Worm (Caenorhabditis elegans) whole organism, early embryonic: ENCODE data around the gene srz-69.
"Not testable (repeated sequence)": the region's sequence is repeated elsewhere in the genome, so short reads cannot be mapped to it uniquely, and the experiment has no call there.

Experiments
- B0310.2 ChIP-seq: sonication (generic microtip); optimal IDR thresholded peaks from 2 replicates; lab custom pipeline; 2016; ENCODE audit warnings: mild to moderate bottlenecking, missing genetic modification characterization, missing compliant biosample characterization
- F13C5.2 ChIP-seq: sonication (generic microtip); optimal IDR thresholded peaks from 2 replicates; lab custom pipeline; 2017; ENCODE audit warnings: mild to moderate bottlenecking, missing genetic modification characterization, inconsistent platforms, missing compliant biosample characterization
- aly-1 ChIP-seq: sonication (generic microtip); optimal IDR thresholded peaks from 2 replicates; lab custom pipeline; 2016; ENCODE audit warnings: missing genetic modification characterization, missing compliant biosample characterization
- ama-1 ChIP-seq: fragments of 150-350 bp; optimal IDR thresholded peaks from 2 replicates; lab custom pipeline; 2014
- ceh-13 ChIP-seq: fragments of 200-800 bp; sonication (Bioruptor generic); optimal IDR thresholded peaks from 2 replicates; lab custom pipeline; 2018; ENCODE audit warnings: mild to moderate bottlenecking, missing genetic modification characterization, missing compliant biosample characterization
- ceh-36 ChIP-seq: sonication (generic microtip); optimal IDR thresholded peaks from 2 replicates; lab custom pipeline; 2016; ENCODE audit warnings: missing genetic modification characterization, inconsistent platforms, missing compliant biosample characterization
- ets-7 ChIP-seq: sonication (generic microtip); optimal IDR thresholded peaks from 2 replicates; lab custom pipeline; 2016; ENCODE audit warnings: missing genotype, missing genetic modification characterization, missing compliant biosample characterization
- flt-1 ChIP-seq: fragments of 200-800 bp; sonication (Bioruptor generic); IDR thresholded peaks from 2 replicates; pipeline ENCODE4 v1.3.6; 2022; ENCODE audit warnings: missing genetic modification characterization, missing compliant biosample characterization
- hmbx-1 ChIP-seq: sonication (generic microtip); optimal IDR thresholded peaks from 2 replicates; lab custom pipeline; 2016; ENCODE audit warnings: mild to moderate bottlenecking, missing genetic modification characterization, missing compliant biosample characterization
- hmg-4 ChIP-seq: fragments of 200-800 bp; sonication (Bioruptor generic); optimal IDR thresholded peaks from 2 replicates; lab custom pipeline; 2018; ENCODE audit warnings: mild to moderate bottlenecking, missing genetic modification characterization, missing compliant biosample characterization
- hnd-1 ChIP-seq: sonication (generic microtip); optimal IDR thresholded peaks from 2 replicates; lab custom pipeline; 2016; ENCODE audit warnings: missing genetic modification characterization, missing compliant biosample characterization
- pes-1 ChIP-seq: fragments of 200-800 bp; sonication (Bioruptor generic); IDR thresholded peaks from 2 replicates; pipeline ENCODE4 v1.3.6; 2022; ENCODE audit warnings: missing genetic modification reagents, missing genetic modification characterization, missing compliant biosample characterization
- scrt-1 ChIP-seq: fragments of 200-800 bp; sonication (Bioruptor generic); IDR thresholded peaks from 2 replicates; pipeline ENCODE4 v1.3.6; 2022; ENCODE audit warnings: missing genetic modification characterization, missing compliant biosample characterization
- sea-1 ChIP-seq: fragments of 200-800 bp; sonication (Bioruptor generic); conservative IDR thresholded peaks from 2 replicates; pipeline ENCODE4 v1.3.6; 2022; ENCODE audit warnings: missing genetic modification characterization, missing compliant biosample characterization
- tbx-11 ChIP-seq: fragments of 200-800 bp; sonication (Bioruptor generic); IDR thresholded peaks from 2 replicates; pipeline ENCODE4 v1.3.6; 2022; ENCODE audit warnings: missing genetic modification characterization, missing compliant biosample characterization
- tbx-37 ChIP-seq: fragments of 200-800 bp; sonication (Bioruptor generic); conservative IDR thresholded peaks from 2 replicates; pipeline ENCODE4 v1.3.6; 2022; ENCODE audit warnings: missing genetic modification reagents, missing genetic modification characterization, missing compliant biosample characterization
- tra-4 ChIP-seq: sonication (generic microtip); optimal IDR thresholded peaks from 2 replicates; lab custom pipeline; 2017; ENCODE audit warnings: missing genetic modification characterization, missing compliant biosample characterization

srz-69 gene

ce11 chrIV:3444614-3445013 is 32.4 kb downstream of the srz-69 start, which contains the start of gene F58E2.5:
Gene F58E2.5 (plus strand): TSS chrIV:3444914.
- TF ChIP-seq tra-4 (tag; lab: Kevin White, UChicago) (no peak), B0310.2 (no peak), ceh-13 (GFP tag; lab: Kevin White, UChicago) (no peak), tbx-37 (GFP tag; lab: Robert Waterston, UW) (no peak), scrt-1 (GFP tag; lab: Robert Waterston, UW) (no peak)

ce11 chrIV:3444101-3444500 is 32.9 kb downstream of the srz-69 start, which contains the start of gene F09D12.2:
Gene F09D12.2 (minus strand): TSS chrIV:3444201.
- TF ChIP-seq tbx-37 (GFP tag; lab: Robert Waterston, UW) (no peak), ceh-36 (tag; lab: Kevin White, UChicago) (no peak), pes-1 (GFP tag; lab: Robert Waterston, UW) (no peak), tbx-11 (GFP tag; lab: Robert Waterston, UW) (no peak), F13C5.2 (tag; lab: Kevin White, UChicago) (no peak), flt-1 (GFP tag; lab: Robert Waterston, UW) (no peak), aly-1 (no peak)

ce11 chrIV:3442513-3442912 is 34.5 kb downstream of the srz-69 start:
- TF ChIP-seq pes-1 (GFP tag; lab: Robert Waterston, UW) (no peak), ceh-13 (GFP tag; lab: Kevin White, UChicago) (no peak), ets-7 (tag; lab: Kevin White, UChicago) (no peak), tbx-11 (GFP tag; lab: Robert Waterston, UW) (no peak), hmg-4 (GFP tag; lab: Kevin White, UChicago) (no peak), B0310.2 (no peak), tbx-37 (GFP tag; lab: Robert Waterston, UW) (no peak), flt-1 (GFP tag; lab: Robert Waterston, UW) (no peak), ama-1 (no peak), sea-1 (GFP tag; lab: Robert Waterston, UW) (no peak), F13C5.2 (tag; lab: Kevin White, UChicago) (no peak), aly-1 (no peak), hmbx-1 (tag; lab: Kevin White, UChicago) (no peak), ceh-36 (tag; lab: Kevin White, UChicago) (no peak), scrt-1 (GFP tag; lab: Robert Waterston, UW) (no peak), hnd-1 (tag; lab: Kevin White, UChicago) (no peak), tra-4 (tag; lab: Kevin White, UChicago) (no peak)

ce11 chrIV:3440848-3441247 is 36.2 kb downstream of the srz-69 start, which contains the start of gene grd-10:
Gene grd-10 (plus strand): TSS chrIV:3441055.
- TF ChIP-seq flt-1 (GFP tag; lab: Robert Waterston, UW) (no peak), tbx-37 (GFP tag; lab: Robert Waterston, UW) (no peak), hnd-1 (tag; lab: Kevin White, UChicago) (no peak)

ce11 chrIV:3439354-3439753 is 37.7 kb downstream of the srz-69 start, which contains the start of gene grd-3:
Gene grd-3 (plus strand): TSS chrIV:3439655.
- TF ChIP-seq B0310.2: no peak

ce11 chrIV:3438022-3438421 is 39.0 kb downstream of the srz-69 start, which contains the start of gene grd-13:
Gene grd-13 (plus strand): TSS chrIV:3438312.
- no peak for TF ChIP-seq tbx-11 (GFP tag; lab: Robert Waterston, UW)
- TF ChIP-seq ceh-13 (GFP tag; lab: Kevin White, UChicago): no peak
- no peak for TF ChIP-seq ceh-36 (tag; lab: Kevin White, UChicago)
- no peak for TF ChIP-seq hmbx-1 (tag; lab: Kevin White, UChicago)
- TF ChIP-seq hmg-4 (GFP tag; lab: Kevin White, UChicago): no peak
- TF ChIP-seq scrt-1 (GFP tag; lab: Robert Waterston, UW): no peak
- no peak for TF ChIP-seq sea-1 (GFP tag; lab: Robert Waterston, UW)
- TF ChIP-seq F13C5.2 (tag; lab: Kevin White, UChicago): no peak
- no peak for TF ChIP-seq ama-1
- no peak for TF ChIP-seq hnd-1 (tag; lab: Kevin White, UChicago)
- TF ChIP-seq tra-4 (tag; lab: Kevin White, UChicago): no peak
- no peak for TF ChIP-seq ets-7 (tag; lab: Kevin White, UChicago)
- TF ChIP-seq flt-1 (GFP tag; lab: Robert Waterston, UW): no peak
- no peak for TF ChIP-seq tbx-37 (GFP tag; lab: Robert Waterston, UW)
- no peak for TF ChIP-seq B0310.2
- no peak for TF ChIP-seq pes-1 (GFP tag; lab: Robert Waterston, UW)

- TF ChIP-seq flt-1 (GFP tag; lab: Robert Waterston, UW) (no peak), hmg-4 (GFP tag; lab: Kevin White, UChicago) (no peak)
Observed at ce11 chrIV:3436021-3436420, 41.0 kb downstream of the srz-69 start, which contains the start of gene srz-32. Gene srz-32 (plus strand): TSS chrIV:3436321.

ce11 chrIV:3433387-3433786 is 43.6 kb downstream of the srz-69 start, which contains the start of gene C04C3.7:
Gene C04C3.7 (minus strand): TSS chrIV:3433487.
- not testable (repeated sequence) for TF ChIP-seq tbx-37, flt-1, tbx-11 (GFP tag; lab: Robert Waterston, UW)
